Worm (Caenorhabditis elegans) whole organism, L4 larva: ENCODE results near the gene F58E6.4.

ENCODE experiments used
- F37D6.2 ChIP-seq: sonication (generic microtip); optimal IDR thresholded peaks from 2 replicates; lab custom pipeline; 2016; ENCODE audit warnings: mild to moderate bottlenecking, missing genetic modification characterization, missing compliant biosample characterization
- F44E2.7 ChIP-seq: fragments of 200-800 bp; sonication (Bioruptor generic); IDR thresholded peaks from 2 replicates; pipeline ENCODE4 v2.1.2; 2022; ENCODE audit warnings: missing genetic modification characterization, missing compliant biosample characterization
- R02D3.7 ChIP-seq: fragments of 150-350 bp; sonication (generic microtip); optimal IDR thresholded peaks from 3 replicates; lab custom pipeline; 2014; ENCODE audit warnings: missing biosample characterization, missing genetic modification characterization
- Y105C5A.15 ChIP-seq: fragments of 200-800 bp; sonication (Bioruptor generic); IDR thresholded peaks from 2 replicates; pipeline ENCODE4 v1.3.6; 2022; ENCODE audit warnings: missing genetic modification characterization, missing compliant biosample characterization
- Y48G9A.11 ChIP-seq: fragments of 200-800 bp; sonication (Bioruptor generic); IDR thresholded peaks from 2 replicates; pipeline ENCODE4 v1.3.6; 2022; ENCODE audit warnings: missing genetic modification reagents, missing genetic modification characterization, missing compliant biosample characterization
- ZK337.2 ChIP-seq: fragments of 200-800 bp; sonication (Bioruptor generic); IDR thresholded peaks from 2 replicates; pipeline ENCODE4 v1.3.6; 2022; ENCODE audit warnings: missing genetic modification reagents, missing genetic modification characterization, missing compliant biosample characterization
- aly-2 ChIP-seq: sonication (generic microtip); optimal IDR thresholded peaks from 2 replicates; lab custom pipeline; 2018; ENCODE audit warnings: missing biosample characterization, missing genetic modification characterization
- ama-1 ChIP-seq: fragments of 150-350 bp; optimal IDR thresholded peaks from 2 replicates; lab custom pipeline; 2014; ENCODE audit warnings: inconsistent platforms, mixed read lengths
- arid-1 ChIP-seq: fragments of 200-800 bp; sonication (Bioruptor generic); conservative IDR thresholded peaks from 2 replicates; pipeline ENCODE4 v1.3.6; 2022; ENCODE audit warnings: missing genetic modification reagents, missing genetic modification characterization, missing compliant biosample characterization
- attf-4 ChIP-seq: sonication (generic microtip); optimal IDR thresholded peaks from 3 replicates; lab custom pipeline; 2017; ENCODE audit warnings: missing biosample characterization, missing genetic modification characterization
- ceh-44 ChIP-seq: fragments of 200-800 bp; sonication (Bioruptor generic); IDR thresholded peaks from 2 replicates; pipeline ENCODE4 v1.3.6; 2022; ENCODE audit warnings: missing genetic modification reagents, missing genetic modification characterization, missing compliant biosample characterization
- ceh-82 ChIP-seq: sonication (generic microtip); optimal IDR thresholded peaks from 2 replicates; lab custom pipeline; 2017; ENCODE audit warnings: missing biosample characterization, missing genetic modification characterization
- ces-1 ChIP-seq: fragments of 150-350 bp; sonication (generic microtip); optimal IDR thresholded peaks from 4 replicates; lab custom pipeline; 2014; ENCODE audit warnings: missing biosample characterization, missing genetic modification reagents, missing genetic modification characterization
- cey-2 ChIP-seq: sonication (generic microtip); optimal IDR thresholded peaks from 3 replicates; lab custom pipeline; 2017; ENCODE audit warnings: missing genetic modification characterization, mild to moderate bottlenecking, missing compliant biosample characterization, antibody characterized with exemption, borderline replicate concordance; ENCODE audit not compliant: insufficient read depth
- ctbp-1 ChIP-seq: fragments of 200-800 bp; sonication (Bioruptor generic); IDR thresholded peaks from 2 replicates; pipeline ENCODE4 v1.3.6; 2022; ENCODE audit warnings: missing genetic modification reagents, missing genetic modification characterization, missing compliant biosample characterization
- daf-12 ChIP-seq: fragments of 150-350 bp; optimal IDR thresholded peaks from 2 replicates; lab custom pipeline; 2014; ENCODE audit warnings: missing biosample characterization, missing genetic modification reagents, missing genetic modification characterization
- dmd-6 ChIP-seq: fragments of 200-800 bp; sonication (Bioruptor generic); IDR thresholded peaks from 2 replicates; pipeline ENCODE4 v1.3.6; 2022; ENCODE audit warnings: missing genetic modification reagents, missing genetic modification characterization, missing compliant biosample characterization
- duxl-1 ChIP-seq: sonication (generic microtip); optimal IDR thresholded peaks from 2 replicates; lab custom pipeline; 2016; ENCODE audit warnings: mild to moderate bottlenecking, missing genetic modification characterization, moderate library complexity, missing compliant biosample characterization; ENCODE audit not compliant: poor library complexity
- egl-27 ChIP-seq: sonication (generic microtip); optimal IDR thresholded peaks from 3 replicates; lab custom pipeline; 2017; ENCODE audit warnings: missing biosample characterization, missing genetic modification reagents, missing genetic modification characterization
- fos-1 ChIP-seq: fragments of 150-350 bp; optimal IDR thresholded peaks from 2 replicates; lab custom pipeline; 2014; ENCODE audit warnings: missing biosample characterization, missing genetic modification characterization
- gei-8 ChIP-seq: fragments of 200-800 bp; sonication (Bioruptor generic); optimal IDR thresholded peaks from 2 replicates; lab custom pipeline; 2018; ENCODE audit warnings: mild to moderate bottlenecking, missing genetic modification characterization, missing compliant biosample characterization
- hlh-30 ChIP-seq: sonication (generic microtip); optimal IDR thresholded peaks from 2 replicates; lab custom pipeline; 2017; ENCODE audit warnings: antibody characterized with exemption, mild to moderate bottlenecking, missing genetic modification characterization, missing compliant biosample characterization; ENCODE audit not compliant: insufficient read depth
- hmg-1.1 ChIP-seq: fragments of 200-800 bp; sonication (Bioruptor generic); IDR thresholded peaks from 2 replicates; pipeline ENCODE4 v1.3.6; 2022; ENCODE audit warnings: missing genetic modification reagents, missing genetic modification characterization, missing compliant biosample characterization
- jun-1 ChIP-seq: fragments of 150-350 bp; optimal IDR thresholded peaks from 2 replicates; lab custom pipeline; 2014; ENCODE audit warnings: missing biosample characterization, missing genetic modification reagents, missing genetic modification characterization
- lin-1 ChIP-seq: fragments of 200-800 bp; sonication (Bioruptor generic); IDR thresholded peaks from 2 replicates; pipeline ENCODE4 v1.3.6; 2022; ENCODE audit warnings: missing genetic modification reagents, missing genetic modification characterization, missing compliant biosample characterization
- lin-15B ChIP-seq: fragments of 150-350 bp; sonication (generic microtip); optimal IDR thresholded peaks from 3 replicates; lab custom pipeline; 2014; ENCODE audit warnings: missing biosample characterization, missing genetic modification characterization
- lin-38 ChIP-seq: fragments of 200-800 bp; sonication (Bioruptor generic); IDR thresholded peaks from 2 replicates; pipeline ENCODE4 v1.3.6; 2022; ENCODE audit warnings: missing genetic modification reagents, missing genetic modification characterization, missing compliant biosample characterization
- lin-39 ChIP-seq: fragments of 150-350 bp; optimal IDR thresholded peaks from 2 replicates; lab custom pipeline; 2014; ENCODE audit warnings: missing biosample characterization, missing genetic modification reagents, missing genetic modification characterization
- lir-3 ChIP-seq: sonication (generic microtip); optimal IDR thresholded peaks from 2 replicates; lab custom pipeline; 2016; ENCODE audit warnings: mild to moderate bottlenecking, missing genetic modification characterization, missing compliant biosample characterization
- madf-5 ChIP-seq, 2 experiments: fragments of 200-800 bp; sonication (Bioruptor generic); IDR thresholded peaks; 2 replicates each; pipeline ENCODE4 v1.3.6; 2022; ENCODE audit warnings: missing compliant biosample characterization in 2 of 2, missing genetic modification characterization in 2 of 2
- mes-2 ChIP-seq: sonication (generic microtip); optimal IDR thresholded peaks from 2 replicates; lab custom pipeline; 2016; ENCODE audit warnings: missing genotype, mild to moderate bottlenecking, missing genetic modification characterization, missing compliant biosample characterization; ENCODE audit not compliant: poor library complexity, severe bottlenecking
- nhr-10 ChIP-seq: fragments of 150-350 bp; optimal IDR thresholded peaks from 2 replicates; lab custom pipeline; 2014; ENCODE audit warnings: missing biosample characterization, missing genetic modification characterization
- nhr-102 ChIP-seq: sonication (generic microtip); optimal IDR thresholded peaks from 2 replicates; lab custom pipeline; 2016; ENCODE audit warnings: mild to moderate bottlenecking, missing genetic modification characterization, moderate library complexity, missing compliant biosample characterization
- nhr-11 ChIP-seq: fragments of 150-350 bp; optimal IDR thresholded peaks from 2 replicates; lab custom pipeline; 2014; ENCODE audit warnings: missing biosample characterization, missing genetic modification characterization
- nhr-111 ChIP-seq: fragments of 200-800 bp; sonication (Bioruptor generic); optimal IDR thresholded peaks from 2 replicates; lab custom pipeline; 2018; ENCODE audit warnings: mild to moderate bottlenecking, missing genetic modification characterization, missing compliant biosample characterization
- nhr-237 ChIP-seq: sonication (generic microtip); optimal IDR thresholded peaks from 2 replicates; lab custom pipeline; 2017; ENCODE audit warnings: missing biosample characterization, missing genetic modification characterization
- nhr-42 ChIP-seq: fragments of 200-800 bp; sonication (Bioruptor generic); IDR thresholded peaks from 2 replicates; pipeline ENCODE4 v1.3.6; 2022; ENCODE audit warnings: missing genetic modification characterization, missing compliant biosample characterization
- nhr-48 ChIP-seq: sonication (generic microtip); optimal IDR thresholded peaks from 2 replicates; lab custom pipeline; 2016; ENCODE audit warnings: mild to moderate bottlenecking, missing genetic modification characterization, missing compliant biosample characterization
- nhr-6 ChIP-seq: fragments of 150-350 bp; optimal IDR thresholded peaks from 2 replicates; lab custom pipeline; 2014; ENCODE audit warnings: missing biosample characterization, missing genetic modification characterization
- nhr-76 ChIP-seq: fragments of 150-350 bp; optimal IDR thresholded peaks from 2 replicates; lab custom pipeline; 2014; ENCODE audit warnings: missing biosample characterization, missing genetic modification characterization
- pqm-1 ChIP-seq: sonication (generic microtip); optimal IDR thresholded peaks from 2 replicates; lab custom pipeline; 2017; ENCODE audit warnings: missing biosample characterization, missing genetic modification characterization
- rbr-2 ChIP-seq: sonication (generic microtip); optimal IDR thresholded peaks from 2 replicates; lab custom pipeline; 2016; ENCODE audit warnings: missing genotype, missing genetic modification characterization, missing compliant biosample characterization
- saeg-2 ChIP-seq: fragments of 200-800 bp; sonication (Bioruptor generic); IDR thresholded peaks from 2 replicates; pipeline ENCODE4 v1.3.6; 2022; ENCODE audit warnings: missing genetic modification reagents, missing genetic modification characterization, missing compliant biosample characterization
- sdz-12 ChIP-seq: fragments of 200-800 bp; sonication (Bioruptor generic); optimal IDR thresholded peaks from 2 replicates; lab custom pipeline; 2018; ENCODE audit warnings: mild to moderate bottlenecking, missing genetic modification characterization, missing compliant biosample characterization
- skn-1 ChIP-seq: fragments of 150-350 bp; optimal IDR thresholded peaks from 2 replicates; lab custom pipeline; 2014; ENCODE audit warnings: missing biosample characterization, missing genetic modification characterization
- snpc-1.2 ChIP-seq: fragments of 200-800 bp; sonication (Bioruptor generic); IDR thresholded peaks from 2 replicates; pipeline ENCODE4 v1.3.6; 2022; ENCODE audit warnings: missing genetic modification reagents, missing genetic modification characterization, missing compliant biosample characterization
- snpc-4 ChIP-seq: fragments of 150-350 bp; optimal IDR thresholded peaks from 2 replicates; lab custom pipeline; 2014; ENCODE audit warnings: missing biosample characterization, missing genetic modification characterization
- unc-62 ChIP-seq, 3 experiments: fragments of 150-350 bp in 1 of 3; sonication (generic microtip); optimal IDR thresholded peaks in 2 of 3; peaks in 1 of 3; 1 replicate in 1 of 3; 2 replicates in 2 of 3; lab custom pipeline; 2014 to 2017; ENCODE audit warnings: missing biosample characterization in 3 of 3, missing genetic modification characterization in 3 of 3, missing genetic modification reagents in 3 of 3, missing genotype in 1 of 3
- vab-7 ChIP-seq: fragments of 200-800 bp; sonication (Bioruptor generic); IDR thresholded peaks from 2 replicates; pipeline ENCODE4 v1.3.6; 2022; ENCODE audit warnings: missing genetic modification reagents, missing genetic modification characterization, missing compliant biosample characterization
- ztf-11 ChIP-seq: fragments of 150-350 bp; optimal IDR thresholded peaks from 2 replicates; lab custom pipeline; 2014; ENCODE audit warnings: missing biosample characterization, missing genetic modification characterization
- ztf-7 ChIP-seq: fragments of 150-350 bp; optimal IDR thresholded peaks from 2 replicates; lab custom pipeline; 2014; ENCODE audit warnings: missing biosample characterization, missing genetic modification characterization

The F58E6.4 gene

DNA sequence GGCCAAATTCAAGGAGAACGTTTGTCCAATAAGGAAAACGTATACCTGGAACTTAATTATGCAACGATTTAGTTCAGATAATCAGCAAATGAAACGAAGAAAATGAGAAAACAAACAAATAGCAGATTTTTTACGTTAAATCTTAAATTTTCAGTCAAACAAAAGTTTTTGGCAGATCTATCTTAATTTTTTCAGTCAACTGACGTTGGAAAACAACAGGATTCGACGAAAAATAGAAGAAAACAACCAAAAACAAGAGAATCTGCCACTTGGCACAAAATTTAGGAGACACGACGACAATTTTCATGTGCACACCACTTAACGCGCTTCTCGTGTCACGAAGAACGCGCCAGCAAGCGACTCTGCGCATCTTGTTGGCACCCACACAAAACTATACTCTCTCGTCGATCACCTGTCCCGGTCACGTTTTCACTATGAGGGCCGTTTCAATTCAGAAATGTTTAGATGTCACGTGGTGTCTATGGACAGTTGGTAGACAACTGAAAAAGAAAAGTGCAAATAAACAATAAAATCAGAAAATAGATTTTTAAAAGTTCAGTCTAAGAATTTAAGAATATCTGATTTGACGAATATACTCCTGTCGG, 39.6 kb upstream of the F58E6.4 start, which contains the start of gene ztf-7:
ztf-7 (minus strand) TSS at position 51 of the 605 bp plus-strand sequence.
- TF ChIP-seq gei-8 (GFP tag; lab: Kevin White, UChicago) (peak; percentile 88), nhr-42 (peak; percentile 94), aly-2 (tag; lab: Kevin White, UChicago) (no peak), mes-2 (peak; percentile 90), duxl-1 (tag; lab: Kevin White, UChicago) (peak; percentile 82), saeg-2 (GFP tag; lab: Robert Waterston, UW) (peak; percentile 93), snpc-1.2 (GFP tag; lab: Robert Waterston, UW) (0 out of 2 replicates have a peak, but pooled peaks have one; percentile 18), Y105C5A.15 (GFP tag; lab: Robert Waterston, UW) (no peak), ceh-44 (GFP tag; lab: Robert Waterston, UW) (no peak), unc-62 (GFP tag; optimal IDR thresholded peaks at IDR 0.05 in 1 of 2; lab: Kevin White, UChicago) (no peak), unc-62 (tag; optimal IDR thresholded peaks at IDR 0.05; lab: Kevin White, UChicago) (no peak), nhr-76 (tag; lab: Kevin White, UChicago) (peak; percentile 48), hlh-30 (tag; lab: Kevin White, UChicago) (peak; percentile 100), R02D3.7 (tag; lab: Kevin White, UChicago) (no peak), skn-1 (tag; lab: Kevin White, UChicago) (peak; percentile 29), F37D6.2 (tag; lab: Kevin White, UChicago) (peak; percentile 87), fos-1 (tag; lab: Kevin White, UChicago) (no peak), ztf-11 (no peak), ctbp-1 (GFP tag; lab: Robert Waterston, UW) (peak; percentile 92), nhr-111 (GFP tag; lab: Kevin White, UChicago) (no peak), rbr-2 (tag; lab: Kevin White, UChicago) (peak; percentile 95), ceh-82 (no peak), arid-1 (peak; percentile 77), lin-1 (GFP tag; lab: Robert Waterston, UW) (peak; percentile 93), nhr-11 (peak; percentile 98), snpc-4 (tag; lab: Kevin White, UChicago) (no peak), ZK337.2 (GFP tag; lab: Robert Waterston, UW) (no peak; the same call in 1 of the 2 replicates), sdz-12 (GFP tag; lab: Kevin White, UChicago) (no peak), jun-1 (tag; lab: Kevin White, UChicago) (peak; percentile 69), nhr-237 (tag; lab: Kevin White, UChicago) (no peak), Y48G9A.11 (GFP tag; lab: Robert Waterston, UW) (no peak), ces-1 (GFP tag; lab: Kevin White, UChicago) (no peak), ama-1 (lab: Kevin White, UChicago) (peak; percentile 12), vab-7 (GFP tag; lab: Robert Waterston, UW) (peak; percentile 80), lir-3 (tag; lab: Kevin White, UChicago) (no peak), egl-27 (tag; lab: Kevin White, UChicago) (no peak), attf-4 (tag; lab: Kevin White, UChicago) (no peak), daf-12 (no peak), dmd-6 (GFP tag; lab: Robert Waterston, UW) (peak; percentile 99), nhr-6 (tag; lab: Kevin White, UChicago) (peak; percentile 87), madf-5 (GFP tag; IDR thresholded peaks at IDR 0.05; lab: Robert Waterston, UW) (no peak), nhr-10 (tag; lab: Kevin White, UChicago) (peak; percentile 60), pqm-1 (no peak), F44E2.7 (no peak), lin-15B (tag; lab: Kevin White, UChicago) (no peak), ztf-7 (peak; percentile 73), hmg-1.1 (peak; percentile 91), cey-2 (tag; lab: Kevin White, UChicago) (no peak), nhr-102 (peak; percentile 97), lin-38 (GFP tag; lab: Robert Waterston, UW) (peak; percentile 87), nhr-48 (peak; percentile 92), lin-39 (tag; lab: Kevin White, UChicago) (no peak)
